Worm (Caenorhabditis elegans) whole organism, young adult: Measurements from ENCODE around the gene C33B4.4.

Experiments
- F10E7.11 ChIP-seq: sonication (generic microtip); optimal IDR thresholded peaks from 2 replicates; lab custom pipeline; 2017; ENCODE audit warnings: mild to moderate bottlenecking, missing genetic modification characterization, moderate library complexity, missing compliant biosample characterization
- akir-1 ChIP-seq: fragments of 200-800 bp; sonication (Bioruptor generic); optimal IDR thresholded peaks from 2 replicates; lab custom pipeline; 2018; ENCODE audit warnings: mild to moderate bottlenecking, missing genetic modification characterization, moderate library complexity, missing compliant biosample characterization
- cebp-2 ChIP-seq: fragments of 200-800 bp; sonication (Bioruptor generic); IDR thresholded peaks from 2 replicates; pipeline ENCODE4 v1.3.6; 2022; ENCODE audit warnings: missing genetic modification characterization, missing compliant biosample characterization
- nhr-179 ChIP-seq: sonication (generic microtip); optimal IDR thresholded peaks from 2 replicates; lab custom pipeline; 2016; ENCODE audit warnings: mild to moderate bottlenecking, missing genetic modification characterization, missing compliant biosample characterization
- tbx-9 ChIP-seq: sonication (generic microtip); optimal IDR thresholded peaks from 2 replicates; lab custom pipeline; 2016; ENCODE audit warnings: borderline replicate concordance, missing genetic modification characterization, inconsistent platforms, missing compliant biosample characterization

DNA sequence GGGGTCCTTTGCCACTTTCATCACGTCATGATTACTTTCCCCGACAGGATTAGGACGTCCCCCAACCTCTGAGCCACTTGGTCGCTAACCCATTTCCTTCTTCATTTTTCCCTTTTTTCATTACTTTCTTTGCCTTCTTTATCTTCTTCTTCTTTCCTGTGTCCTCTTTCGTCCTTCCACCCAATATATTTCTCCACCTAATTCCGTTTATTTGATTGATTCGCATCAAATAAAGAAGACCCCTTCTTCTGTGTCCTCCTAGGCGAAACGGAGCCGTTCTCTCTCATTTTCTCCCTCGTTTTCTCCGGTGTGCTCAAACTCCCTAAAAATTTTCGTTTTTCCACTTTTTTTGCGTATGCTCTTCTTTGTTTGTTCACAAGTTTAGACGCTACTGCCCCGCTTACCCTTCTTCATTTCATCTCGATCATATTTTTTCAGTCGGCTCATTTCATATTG, 26.5 kb upstream of the C33B4.4 start, which contains the start of gene C05D12.7:
- TF ChIP-seq tbx-9 (tag; lab: Kevin White, UChicago) (no peak), F10E7.11 (tag; lab: Kevin White, UChicago) (no peak), nhr-179 (tag; lab: Kevin White, UChicago) (no peak), cebp-2 (GFP tag; lab: Robert Waterston, UW) (no peak), akir-1 (GFP tag; lab: Kevin White, UChicago) (no peak)
